Fruit fly (Drosophila melanogaster) whole organism, adult: ENCODE data around the gene CG31800.

Experiments
- CG11617 ChIP-seq: fragments of 200-800 bp; sonication (Bioruptor generic); optimal IDR thresholded peaks from 2 replicates; lab custom pipeline; 2017; ENCODE audit warnings: mild to moderate bottlenecking, missing biosample characterization, missing genetic modification reagents, missing genetic modification characterization
- CG12768 ChIP-seq: fragments of 200-800 bp; sonication (Bioruptor generic); optimal IDR thresholded peaks from 2 replicates; lab custom pipeline; 2017; ENCODE audit warnings: missing biosample characterization, missing genetic modification characterization, mild to moderate bottlenecking, moderate library complexity, missing genetic modification reagents
- CG14711 ChIP-seq: fragments of 200-800 bp; sonication (Bioruptor generic); optimal IDR thresholded peaks from 2 replicates; lab custom pipeline; 2018; ENCODE audit warnings: missing biosample characterization, mild to moderate bottlenecking, missing genetic modification characterization, moderate library complexity
- CG1620 ChIP-seq: fragments of 200-800 bp; sonication (Bioruptor generic); optimal IDR thresholded peaks from 2 replicates; lab custom pipeline; 2016; ENCODE audit warnings: missing biosample characterization, missing genetic modification characterization
- CG33017 ChIP-seq: fragments of 200-800 bp; sonication (Bioruptor generic); optimal IDR thresholded peaks from 2 replicates; lab custom pipeline; 2018; ENCODE audit warnings: missing biosample characterization, mild to moderate bottlenecking, missing genetic modification characterization, moderate library complexity
- CG5204 ChIP-seq: fragments of 200-800 bp; sonication (Bioruptor generic); optimal IDR thresholded peaks from 2 replicates; lab custom pipeline; 2016; ENCODE audit warnings: missing biosample characterization, missing genetic modification characterization
- CG7045 ChIP-seq: fragments of 200-800 bp; sonication (Bioruptor generic); optimal IDR thresholded peaks from 2 replicates; lab custom pipeline; 2017; ENCODE audit warnings: missing biosample characterization, mild to moderate bottlenecking, missing genetic modification characterization
- CG7101 ChIP-seq: fragments of 200-800 bp; sonication (Bioruptor generic); optimal IDR thresholded peaks from 2 replicates; lab custom pipeline; 2018; ENCODE audit warnings: missing biosample characterization, mild to moderate bottlenecking, missing genetic modification characterization, moderate library complexity
- Clk ChIP-seq: fragments of 200-800 bp; sonication (Bioruptor generic); optimal IDR thresholded peaks from 2 replicates; lab custom pipeline; 2017; ENCODE audit warnings: missing biosample characterization, missing genetic modification characterization
- Crg-1 ChIP-seq: fragments of 200-800 bp; sonication (Bioruptor generic); optimal IDR thresholded peaks from 2 replicates; lab custom pipeline; 2016; ENCODE audit warnings: missing biosample characterization, missing genetic modification characterization
- Hr96 ChIP-seq: fragments of 200-800 bp; sonication (Bioruptor generic); optimal IDR thresholded peaks from 2 replicates; lab custom pipeline; 2016; ENCODE audit warnings: missing biosample characterization, missing genetic modification characterization
- Mnt ChIP-seq: fragments of 200-800 bp; sonication (Bioruptor generic); optimal IDR thresholded peaks from 2 replicates; lab custom pipeline; 2016; ENCODE audit warnings: missing biosample characterization, mild to moderate bottlenecking, missing genetic modification characterization
- bab1 ChIP-seq: fragments of 200-800 bp; sonication (Bioruptor generic); optimal IDR thresholded peaks from 3 replicates; lab custom pipeline; 2019; ENCODE audit warnings: missing biosample characterization, mild to moderate bottlenecking, missing genetic modification characterization, moderate library complexity
- cic ChIP-seq: fragments of 200-800 bp; sonication (Bioruptor generic); optimal IDR thresholded peaks from 2 replicates; lab custom pipeline; 2017; ENCODE audit warnings: missing biosample characterization, mild to moderate bottlenecking, missing genetic modification characterization, moderate library complexity
- cnc ChIP-seq, 2 experiments: fragments of >200 bp; optimal IDR thresholded peaks; 2 replicates each; lab custom pipeline; 2017
- kay ChIP-seq: fragments of 200-800 bp; sonication (Bioruptor generic); peaks from one replicate; lab custom pipeline; 2016; ENCODE audit warnings: missing biosample characterization, missing genetic modification characterization, borderline replicate concordance
- ovo ChIP-seq: fragments of 200-800 bp; sonication (Bioruptor generic); optimal IDR thresholded peaks from 2 replicates; lab custom pipeline; 2016; ENCODE audit warnings: missing biosample characterization, missing genetic modification characterization
- pad ChIP-seq: fragments of 200-800 bp; sonication (Bioruptor generic); optimal IDR thresholded peaks from 3 replicates; lab custom pipeline; 2017; ENCODE audit warnings: missing biosample characterization, missing genetic modification characterization, mild to moderate bottlenecking, moderate library complexity, missing genetic modification reagents
- tj ChIP-seq: fragments of 200-800 bp; sonication (Bioruptor generic); optimal IDR thresholded peaks from 3 replicates; lab custom pipeline; 2017; ENCODE audit warnings: missing biosample characterization, mild to moderate bottlenecking, missing genetic modification characterization, moderate library complexity
- toe ChIP-seq: fragments of 200-800 bp; sonication (Bioruptor generic); optimal IDR thresholded peaks from 2 replicates; lab custom pipeline; 2016; ENCODE audit warnings: missing biosample characterization, missing genetic modification characterization

CG31800 gene

dm6 chr2L:19048912-19049311 lies 14.5 kb upstream of the CG31800 start, which contains the start of gene CG10470:
Gene CG10470 (plus strand): TSS chr2L:19049076.
- TF ChIP-seq bab1 (GFP tag; lab: Kevin White, UChicago) (peak; percentile 71), CG14711 (tag; lab: Kevin White, UChicago) (peak; percentile 31), CG11617 (GFP tag; lab: Kevin White, UChicago) (no peak), toe (GFP tag; lab: Kevin White, UChicago) (no peak)

DNA sequence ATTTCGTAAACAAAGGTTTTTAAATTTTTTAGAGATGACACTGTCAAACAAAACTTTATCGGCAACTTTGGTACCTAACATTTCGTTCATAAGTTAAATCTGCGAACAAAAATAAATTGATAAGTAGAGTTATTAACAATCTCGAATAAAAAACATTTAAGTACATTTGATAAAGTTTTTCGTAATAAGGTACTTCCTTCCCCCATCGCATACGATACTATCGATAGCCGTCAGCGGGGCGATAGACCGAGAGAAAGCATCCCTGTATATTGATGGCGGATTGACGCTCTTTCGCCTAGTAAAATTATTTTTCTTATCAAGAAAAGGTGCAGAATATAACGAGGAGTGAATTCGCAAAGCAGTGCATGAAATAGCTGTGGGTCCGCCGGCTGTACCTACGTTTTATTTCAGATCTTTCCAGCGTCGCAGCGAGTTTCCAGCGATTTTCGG lies 10.8 kb upstream of the CG31800 start, which contains the start of the genes Ttc19 and Acn:
Ttc19 (minus strand) TSS at position 38 of the 450 bp plus-strand sequence.
Acn (plus strand) TSS at position 245 of the 450 bp plus-strand sequence.
- TF ChIP-seq Crg-1 (GFP tag; lab: Kevin White, UChicago) (peak; percentile 84), CG1620 (GFP tag; lab: Kevin White, UChicago) (peak; percentile 88), Clk (peak; percentile 65), Mnt (GFP tag; lab: Kevin White, UChicago) (peak; percentile 79), tj (peak; percentile 66), kay (GFP tag; lab: Kevin White, UChicago) (no peak), CG5204 (GFP tag; lab: Kevin White, UChicago) (no peak), toe (GFP tag; lab: Kevin White, UChicago) (peak; percentile 93), Hr96 (GFP tag; lab: Kevin White, UChicago) (peak; percentile 91), pad (GFP tag; lab: Kevin White, UChicago) (peak; percentile 66), CG7045 (peak; percentile 80), CG12768 (GFP tag; lab: Kevin White, UChicago) (peak; percentile 84), CG33017 (peak; percentile 75), cnc (optimal IDR thresholded peaks at IDR 0.05; lab: Kevin White, UChicago) (no peak), CG11617 (GFP tag; lab: Kevin White, UChicago) (peak; percentile 89), cic (peak; percentile 25), CG7101 (tag; lab: Kevin White, UChicago) (peak; percentile 89), ovo (GFP tag; lab: Kevin White, UChicago) (peak; percentile 83), CG14711 (tag; lab: Kevin White, UChicago) (peak; percentile 79), bab1 (GFP tag; lab: Kevin White, UChicago) (peak; percentile 89)

DNA sequence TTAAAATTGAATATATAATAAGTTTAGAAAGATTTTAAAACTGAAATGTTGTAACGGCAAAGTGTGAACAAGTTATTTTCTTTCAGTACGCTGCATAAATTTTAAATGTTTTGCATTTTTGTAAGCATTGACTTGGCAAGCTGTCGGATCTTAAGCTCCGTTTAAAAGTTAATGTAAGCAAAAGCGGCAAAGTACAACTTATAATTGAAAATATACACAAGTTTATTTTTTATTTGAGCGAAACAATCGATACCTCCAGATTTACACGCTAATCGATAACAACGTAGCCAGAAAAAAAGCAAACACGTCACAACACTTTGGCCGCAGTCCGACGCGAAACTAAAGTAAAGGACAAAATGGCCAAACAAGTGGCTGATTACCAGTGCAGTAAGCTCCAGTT lies 7.2 kb upstream of the CG31800 start, which contains the start of gene Catsup:
Catsup (plus strand) TSS at position 273 of the 400 bp plus-strand sequence.
- no peak for TF ChIP-seq kay (GFP tag; lab: Kevin White, UChicago)
- TF ChIP-seq CG5204 (GFP tag; lab: Kevin White, UChicago): no peak
- TF ChIP-seq bab1 (GFP tag; lab: Kevin White, UChicago): peak; percentile 2

DNA sequence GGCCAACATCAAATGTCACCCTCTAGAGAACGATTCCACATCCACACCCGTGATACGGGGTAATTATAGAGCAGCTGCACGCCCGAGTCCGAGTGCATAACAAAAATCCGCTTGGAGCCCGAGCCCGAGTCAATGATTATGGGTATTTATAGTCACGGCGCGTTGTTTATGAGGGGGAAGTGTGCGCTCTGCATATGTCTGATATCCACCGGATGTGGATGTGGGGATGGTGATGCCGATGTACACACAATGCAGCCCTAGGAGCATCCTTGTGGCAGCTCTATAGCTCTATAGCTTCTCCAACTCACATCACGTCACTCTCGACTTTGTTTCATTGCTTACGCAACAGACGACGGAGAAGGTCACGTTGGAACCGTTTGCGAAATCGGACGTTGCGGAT lies 3.1 kb upstream of the CG31800 start:
- no peak for TF ChIP-seq CG7101 (tag; lab: Kevin White, UChicago)
- TF ChIP-seq Crg-1 (GFP tag; lab: Kevin White, UChicago): no peak
- TF ChIP-seq pad (GFP tag; lab: Kevin White, UChicago): no peak
- TF ChIP-seq tj: no peak
- no peak for TF ChIP-seq cnc (optimal IDR thresholded peaks at IDR 0.05; lab: Kevin White, UChicago)
- TF ChIP-seq ovo (GFP tag; lab: Kevin White, UChicago): no peak
- no peak for TF ChIP-seq CG12768 (GFP tag; lab: Kevin White, UChicago)
- no peak for TF ChIP-seq bab1 (GFP tag; lab: Kevin White, UChicago)
- no peak for TF ChIP-seq kay (GFP tag; lab: Kevin White, UChicago)
- TF ChIP-seq cic: no peak
- TF ChIP-seq CG11617 (GFP tag; lab: Kevin White, UChicago): no peak
- no peak for TF ChIP-seq CG14711 (tag; lab: Kevin White, UChicago)
- TF ChIP-seq toe (GFP tag; lab: Kevin White, UChicago): no peak
- TF ChIP-seq CG5204 (GFP tag; lab: Kevin White, UChicago): no peak

DNA sequence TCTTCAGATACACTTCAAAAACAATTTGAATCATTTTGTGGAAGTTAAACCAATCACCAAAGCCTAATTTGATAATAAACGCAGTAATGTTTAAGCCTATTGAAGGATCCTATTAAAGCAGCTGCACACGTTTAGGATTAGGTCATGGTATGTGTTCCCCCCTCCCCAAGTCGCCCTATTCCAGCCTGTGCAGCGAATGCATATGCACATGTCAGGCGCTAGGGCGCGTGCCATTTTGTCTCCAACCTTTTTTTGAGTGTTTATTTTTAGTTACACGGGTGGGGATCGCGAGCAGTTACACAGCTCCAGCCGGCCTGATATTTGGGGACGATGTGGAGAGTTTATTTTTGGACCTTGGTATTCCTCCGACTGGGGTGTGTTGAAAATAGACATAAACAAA lies 2.6 kb upstream of the CG31800 start:
- TF ChIP-seq bab1 (GFP tag; lab: Kevin White, UChicago) (no peak), Crg-1 (GFP tag; lab: Kevin White, UChicago) (no peak), CG1620 (GFP tag; lab: Kevin White, UChicago) (no peak), Clk (no peak), CG5204 (GFP tag; lab: Kevin White, UChicago) (no peak), pad (GFP tag; lab: Kevin White, UChicago) (no peak), kay (GFP tag; lab: Kevin White, UChicago) (no peak), cic (no peak)

DNA sequence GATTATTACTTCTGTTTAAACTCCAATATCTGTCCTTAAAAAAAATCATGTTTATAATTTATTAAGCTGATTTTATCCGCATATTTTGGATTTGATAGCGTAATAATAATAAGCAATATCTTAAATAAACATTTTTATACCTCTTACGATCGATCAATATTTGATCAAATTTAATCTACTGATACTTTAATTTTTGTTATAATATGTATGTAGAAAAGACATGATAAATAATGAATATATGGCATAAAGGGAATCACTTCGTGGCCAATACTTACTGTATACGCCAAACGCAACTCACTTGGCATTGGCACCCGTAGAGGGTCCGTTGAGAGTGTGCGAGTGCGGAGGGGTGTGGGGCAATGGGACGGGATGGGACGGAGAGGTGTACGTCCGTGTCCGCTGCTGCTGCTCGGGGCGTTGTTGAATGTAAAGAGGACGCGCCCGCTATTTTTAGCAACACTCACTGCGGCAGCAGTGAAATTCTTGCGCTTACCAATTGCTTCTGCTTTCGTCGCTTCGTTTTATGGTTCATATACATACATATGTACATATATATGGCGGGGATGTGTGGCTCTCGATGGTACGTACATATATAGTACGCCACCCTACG lies 1.8 kb upstream of the CG31800 start:
- TF ChIP-seq Clk: no peak
- TF ChIP-seq CG5204 (GFP tag; lab: Kevin White, UChicago): no peak
- no peak for TF ChIP-seq CG33017
- TF ChIP-seq bab1 (GFP tag; lab: Kevin White, UChicago): no peak
- TF ChIP-seq kay (GFP tag; lab: Kevin White, UChicago): no peak
- TF ChIP-seq ovo (GFP tag; lab: Kevin White, UChicago): no peak
- TF ChIP-seq CG7101 (tag; lab: Kevin White, UChicago): no peak
- TF ChIP-seq CG1620 (GFP tag; lab: Kevin White, UChicago): no peak
- TF ChIP-seq Mnt (GFP tag; lab: Kevin White, UChicago): no peak
- TF ChIP-seq cnc (optimal IDR thresholded peaks at IDR 0.05; lab: Kevin White, UChicago): no peak
- TF ChIP-seq cic: no peak
- TF ChIP-seq Hr96 (GFP tag; lab: Kevin White, UChicago): no peak
- no peak for TF ChIP-seq toe (GFP tag; lab: Kevin White, UChicago)
- no peak for TF ChIP-seq tj
- TF ChIP-seq CG11617 (GFP tag; lab: Kevin White, UChicago): no peak
- TF ChIP-seq CG14711 (tag; lab: Kevin White, UChicago): no peak
